Worm (Caenorhabditis elegans) whole organism, L4 larva: ENCODE results near the gene mfsd-13.2.
A peak's percentile ranks its signal among the peaks of the same experiment; 100 is the strongest.

ENCODE experiments used
- D1046.2 ChIP-seq: fragments of 200-800 bp; sonication (Bioruptor generic); IDR thresholded peaks from 2 replicates; pipeline ENCODE4 v1.3.6; 2022; ENCODE audit warnings: missing genetic modification characterization, missing compliant biosample characterization
- F10B5.3 ChIP-seq: sonication (generic microtip); optimal IDR thresholded peaks from 2 replicates; lab custom pipeline; 2016; ENCODE audit warnings: mild to moderate bottlenecking, missing genetic modification characterization, missing compliant biosample characterization
- F49E8.2 ChIP-seq: sonication (generic microtip); optimal IDR thresholded peaks from 2 replicates; lab custom pipeline; 2016; ENCODE audit warnings: missing compliant biosample characterization, mild to moderate bottlenecking, missing genetic modification characterization, borderline replicate concordance
- Y48G9A.11 ChIP-seq: fragments of 200-800 bp; sonication (Bioruptor generic); IDR thresholded peaks from 2 replicates; pipeline ENCODE4 v1.3.6; 2022; ENCODE audit warnings: missing genetic modification reagents, missing genetic modification characterization, missing compliant biosample characterization
- ZK546.5 ChIP-seq, 2 experiments: sonication (generic microtip); optimal IDR thresholded peaks; 2 replicates each; lab custom pipeline; 2017; ENCODE audit warnings: missing biosample characterization in 2 of 2, missing genetic modification characterization in 2 of 2
- aha-1 ChIP-seq: fragments of 150-350 bp; peaks from one replicate; lab custom pipeline; 2014; ENCODE audit warnings: missing biosample characterization, missing genetic modification characterization
- ama-1 ChIP-seq: fragments of 150-350 bp; optimal IDR thresholded peaks from 2 replicates; lab custom pipeline; 2014; ENCODE audit warnings: inconsistent platforms, mixed read lengths
- cey-2 ChIP-seq: sonication (generic microtip); optimal IDR thresholded peaks from 3 replicates; lab custom pipeline; 2017; ENCODE audit warnings: missing genetic modification characterization, mild to moderate bottlenecking, missing compliant biosample characterization, antibody characterized with exemption, borderline replicate concordance; ENCODE audit not compliant: insufficient read depth
- daf-16 ChIP-seq, 3 experiments: sonication (generic microtip); optimal IDR thresholded peaks; 2 replicates each; lab custom pipeline; 2016 to 2017; ENCODE audit warnings: missing genetic modification characterization in 3 of 3, missing genetic modification reagents in 3 of 3, mild to moderate bottlenecking in 2 of 3, missing compliant biosample characterization in 2 of 3, missing biosample characterization in 1 of 3, moderate library complexity in 1 of 3
- dmd-8 ChIP-seq: fragments of 200-800 bp; sonication (Bioruptor generic); IDR thresholded peaks from 2 replicates; pipeline ENCODE4 v1.3.6; 2022; ENCODE audit warnings: missing genetic modification characterization, missing compliant biosample characterization
- fkh-10 ChIP-seq: fragments of 150-350 bp; optimal IDR thresholded peaks from 2 replicates; lab custom pipeline; 2014; ENCODE audit warnings: missing biosample characterization, missing genetic modification reagents, missing genetic modification characterization
- hif-1 ChIP-seq, 2 experiments: sonication (generic microtip); optimal IDR thresholded peaks; 2 replicates each; lab custom pipeline; 2016 to 2017; ENCODE audit warnings: missing compliant biosample characterization in 2 of 2, missing genetic modification characterization in 2 of 2, missing genetic modification reagents in 2 of 2, missing genotype in 2 of 2, mild to moderate bottlenecking in 1 of 2
- jun-1 ChIP-seq: fragments of 150-350 bp; optimal IDR thresholded peaks from 2 replicates; lab custom pipeline; 2014; ENCODE audit warnings: missing biosample characterization, missing genetic modification reagents, missing genetic modification characterization
- lin-1 ChIP-seq: fragments of 200-800 bp; sonication (Bioruptor generic); IDR thresholded peaks from 2 replicates; pipeline ENCODE4 v1.3.6; 2022; ENCODE audit warnings: missing genetic modification reagents, missing genetic modification characterization, missing compliant biosample characterization
- lin-29 ChIP-seq: fragments of 200-800 bp; sonication (Bioruptor generic); IDR thresholded peaks from 2 replicates; pipeline ENCODE4 v1.3.6; 2022; ENCODE audit warnings: missing genetic modification reagents, missing genetic modification characterization, missing compliant biosample characterization
- lin-38 ChIP-seq: fragments of 200-800 bp; sonication (Bioruptor generic); IDR thresholded peaks from 2 replicates; pipeline ENCODE4 v1.3.6; 2022; ENCODE audit warnings: missing genetic modification reagents, missing genetic modification characterization, missing compliant biosample characterization
- lir-3 ChIP-seq: sonication (generic microtip); optimal IDR thresholded peaks from 2 replicates; lab custom pipeline; 2016; ENCODE audit warnings: mild to moderate bottlenecking, missing genetic modification characterization, missing compliant biosample characterization
- madf-5 ChIP-seq, 2 experiments: fragments of 200-800 bp; sonication (Bioruptor generic); IDR thresholded peaks; 2 replicates each; pipeline ENCODE4 v1.3.6; 2022; ENCODE audit warnings: missing compliant biosample characterization in 2 of 2, missing genetic modification characterization in 2 of 2
- madf-9 ChIP-seq: fragments of 200-800 bp; sonication (Bioruptor generic); conservative IDR thresholded peaks from 2 replicates; pipeline ENCODE4 v1.3.6; 2022; ENCODE audit warnings: missing genetic modification reagents, missing genetic modification characterization, missing compliant biosample characterization
- mdt-29 ChIP-seq: fragments of 200-800 bp; sonication (Bioruptor generic); IDR thresholded peaks from 2 replicates; pipeline ENCODE4 v1.3.6; 2022; ENCODE audit warnings: missing genetic modification reagents, missing genetic modification characterization, missing compliant biosample characterization
- mep-1 ChIP-seq: fragments of 150-350 bp; sonication (generic microtip); optimal IDR thresholded peaks from 3 replicates; lab custom pipeline; 2014; ENCODE audit warnings: missing biosample characterization, missing genetic modification characterization
- mxl-2 ChIP-seq: fragments of 200-800 bp; sonication (Bioruptor generic); conservative IDR thresholded peaks from 2 replicates; pipeline ENCODE4 v1.3.6; 2022; ENCODE audit warnings: missing genetic modification reagents, missing genetic modification characterization, missing compliant biosample characterization
- nhr-10 ChIP-seq: fragments of 150-350 bp; optimal IDR thresholded peaks from 2 replicates; lab custom pipeline; 2014; ENCODE audit warnings: missing biosample characterization, missing genetic modification characterization
- nhr-237 ChIP-seq: sonication (generic microtip); optimal IDR thresholded peaks from 2 replicates; lab custom pipeline; 2017; ENCODE audit warnings: missing biosample characterization, missing genetic modification characterization
- nhr-25 ChIP-seq: sonication (generic microtip); optimal IDR thresholded peaks from 2 replicates; lab custom pipeline; 2017; ENCODE audit warnings: missing genetic modification characterization, mild to moderate bottlenecking, missing compliant biosample characterization, antibody characterized with exemption, moderate library complexity, borderline replicate concordance; ENCODE audit not compliant: insufficient read depth
- nhr-28 ChIP-seq: fragments of 150-350 bp; optimal IDR thresholded peaks from 2 replicates; lab custom pipeline; 2014; ENCODE audit warnings: missing biosample characterization, missing genetic modification characterization
- nhr-42 ChIP-seq: fragments of 200-800 bp; sonication (Bioruptor generic); IDR thresholded peaks from 2 replicates; pipeline ENCODE4 v1.3.6; 2022; ENCODE audit warnings: missing genetic modification characterization, missing compliant biosample characterization
- nhr-76 ChIP-seq: fragments of 150-350 bp; optimal IDR thresholded peaks from 2 replicates; lab custom pipeline; 2014; ENCODE audit warnings: missing biosample characterization, missing genetic modification characterization
- php-3 ChIP-seq: fragments of 200-800 bp; sonication (Bioruptor generic); IDR thresholded peaks from 2 replicates; pipeline ENCODE4 v1.3.6; 2022; ENCODE audit warnings: missing genetic modification reagents, missing genetic modification characterization, missing compliant biosample characterization
- pqm-1 ChIP-seq: sonication (generic microtip); optimal IDR thresholded peaks from 2 replicates; lab custom pipeline; 2017; ENCODE audit warnings: missing biosample characterization, missing genetic modification characterization
- rbr-2 ChIP-seq: sonication (generic microtip); optimal IDR thresholded peaks from 2 replicates; lab custom pipeline; 2016; ENCODE audit warnings: missing genotype, missing genetic modification characterization, missing compliant biosample characterization
- set-16 ChIP-seq: fragments of 200-800 bp; sonication (Bioruptor generic); IDR thresholded peaks from 2 replicates; pipeline ENCODE4 v1.3.6; 2022; ENCODE audit warnings: missing genetic modification reagents, missing genetic modification characterization, missing compliant biosample characterization
- spr-1 ChIP-seq: sonication (generic microtip); optimal IDR thresholded peaks from 2 replicates; lab custom pipeline; 2016; ENCODE audit warnings: mild to moderate bottlenecking, missing genetic modification characterization, missing compliant biosample characterization
- tag-97 ChIP-seq: fragments of 200-800 bp; sonication (Bioruptor generic); IDR thresholded peaks from 2 replicates; pipeline ENCODE4 v1.3.6; 2022; ENCODE audit warnings: missing genetic modification characterization, missing compliant biosample characterization
- unc-39 ChIP-seq: sonication (generic microtip); optimal IDR thresholded peaks from 2 replicates; lab custom pipeline; 2017; ENCODE audit warnings: missing biosample characterization, missing genetic modification characterization
- unc-62 ChIP-seq, 3 experiments: fragments of 150-350 bp in 1 of 3; sonication (generic microtip); optimal IDR thresholded peaks in 2 of 3; peaks in 1 of 3; 1 replicate in 1 of 3; 2 replicates in 2 of 3; lab custom pipeline; 2014 to 2017; ENCODE audit warnings: missing biosample characterization in 3 of 3, missing genetic modification characterization in 3 of 3, missing genetic modification reagents in 3 of 3, missing genotype in 1 of 3
- zag-1 ChIP-seq: fragments of 150-350 bp; optimal IDR thresholded peaks from 2 replicates; lab custom pipeline; 2014; ENCODE audit warnings: missing biosample characterization, missing genetic modification characterization

The mfsd-13.2 gene

DNA sequence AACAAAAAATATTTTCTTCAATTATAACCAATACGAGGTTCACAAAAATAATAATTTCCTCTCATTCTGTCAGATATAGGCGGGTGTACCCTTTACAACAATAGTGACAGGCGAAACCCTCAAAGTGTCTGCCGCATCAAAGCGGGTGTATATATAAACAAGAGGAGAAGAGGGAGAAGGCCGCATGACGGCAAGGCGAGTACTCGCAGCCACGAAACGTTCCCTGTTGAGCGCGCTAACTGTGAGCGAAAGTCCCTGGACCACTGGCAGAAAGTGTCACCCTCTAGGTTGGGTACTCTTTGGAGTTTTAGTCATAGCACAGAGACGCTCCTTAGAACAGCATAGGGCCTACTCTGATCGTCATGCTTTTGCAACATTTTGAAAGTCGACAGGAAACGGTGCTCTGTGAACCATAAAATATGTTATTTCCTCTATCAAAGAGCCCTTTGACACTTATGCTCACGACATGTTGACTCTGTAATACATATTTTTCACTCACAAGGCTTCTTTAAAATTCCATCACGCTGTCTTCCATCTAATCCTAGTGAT lies 34.5 kb upstream of the mfsd-13.2 start, which contains the start of gene pcrg-1 (continued):
- TF ChIP-seq nhr-25 = peak; percentile 69
- peak; percentile 80 for TF ChIP-seq spr-1 (tag; lab: Kevin White, UChicago)
- TF ChIP-seq unc-62 (GFP tag; optimal IDR thresholded peaks at IDR 0.05 in 1 of 2; lab: Kevin White, UChicago) = peak in 1 of 2 experiments; percentile 81
- no peak for TF ChIP-seq unc-62 (tag; optimal IDR thresholded peaks at IDR 0.05; lab: Kevin White, UChicago)
- TF ChIP-seq fkh-10 (GFP tag; lab: Kevin White, UChicago) = no peak
- TF ChIP-seq php-3 (GFP tag; lab: Robert Waterston, UW) = peak; percentile 84
- TF ChIP-seq hif-1 (tag; optimal IDR thresholded peaks at IDR 0.05; lab: Kevin White, UChicago) = peak; percentile 12 to 56
- peak; percentile 90; the same call in 1 of the 2 replicates for TF ChIP-seq D1046.2 (GFP tag; lab: Robert Waterston, UW)
- TF ChIP-seq nhr-42 = peak; percentile 84
- peak; percentile 70 for TF ChIP-seq lir-3 (tag; lab: Kevin White, UChicago)
- TF ChIP-seq unc-39 = no peak
- no peak; the same call in none of the 2 replicates for TF ChIP-seq set-16 (GFP tag; lab: Robert Waterston, UW)
- no peak for TF ChIP-seq nhr-237
- TF ChIP-seq madf-5 (GFP tag; IDR thresholded peaks at IDR 0.05; lab: Robert Waterston, UW) = peak; percentile 23 to 70; a peak in 1 of 4 replicates
- TF ChIP-seq lin-29 (GFP tag; lab: Robert Waterston, UW) = peak; percentile 79
- TF ChIP-seq pqm-1 (tag; lab: Kevin White, UChicago) = no peak
- 0 out of 2 replicates have a peak, but pooled peaks have one; percentile 12 for TF ChIP-seq mxl-2 (GFP tag; lab: Robert Waterston, UW)
- peak; percentile 74 for TF ChIP-seq rbr-2
- TF ChIP-seq lin-1 (GFP tag; lab: Robert Waterston, UW) = peak; percentile 66
- TF ChIP-seq nhr-76 (tag; lab: Kevin White, UChicago) = no peak
- TF ChIP-seq mdt-29 = peak; percentile 80
- no peak for TF ChIP-seq ZK546.5 (tag; optimal IDR thresholded peaks at IDR 0.05; lab: Kevin White, UChicago)
- TF ChIP-seq F10B5.3 (tag; lab: Kevin White, UChicago) = peak; percentile 72
- peak; percentile 73 for TF ChIP-seq F49E8.2 (tag; lab: Kevin White, UChicago)
- TF ChIP-seq tag-97 (GFP tag; lab: Robert Waterston, UW) = no peak
- no peak for TF ChIP-seq ama-1 (lab: Kevin White, UChicago)
- no peak for TF ChIP-seq zag-1 (tag; lab: Kevin White, UChicago)

DNA sequence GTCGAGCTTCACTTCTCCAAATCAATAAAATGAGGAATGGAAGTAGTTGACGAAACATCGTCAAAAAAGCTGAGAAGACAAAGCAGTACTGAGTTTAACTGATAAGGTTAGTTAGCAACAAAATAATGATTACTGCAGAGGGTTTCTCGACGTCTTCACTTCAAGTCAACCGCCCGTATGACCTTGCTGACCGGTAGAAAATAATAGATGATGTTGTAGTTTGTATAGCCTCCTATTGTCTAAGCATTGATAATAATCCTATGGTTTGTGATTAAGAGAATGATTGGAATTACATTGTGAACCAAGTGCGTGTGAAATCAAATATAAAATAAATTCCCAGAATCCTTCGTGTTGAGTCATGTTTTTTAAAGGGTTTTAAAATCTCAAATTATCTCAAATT lies 33.7 kb upstream of the mfsd-13.2 start, which contains the start of gene E04F6.6:
Gene E04F6.6, minus strand, starts transcription at position 258 of the 400 bp plus-strand sequence.
- TF ChIP-seq aha-1 (peak; percentile 30), jun-1 (no peak), nhr-10 (tag; lab: Kevin White, UChicago) (no peak), nhr-28 (tag; lab: Kevin White, UChicago) (peak; percentile 87)

DNA sequence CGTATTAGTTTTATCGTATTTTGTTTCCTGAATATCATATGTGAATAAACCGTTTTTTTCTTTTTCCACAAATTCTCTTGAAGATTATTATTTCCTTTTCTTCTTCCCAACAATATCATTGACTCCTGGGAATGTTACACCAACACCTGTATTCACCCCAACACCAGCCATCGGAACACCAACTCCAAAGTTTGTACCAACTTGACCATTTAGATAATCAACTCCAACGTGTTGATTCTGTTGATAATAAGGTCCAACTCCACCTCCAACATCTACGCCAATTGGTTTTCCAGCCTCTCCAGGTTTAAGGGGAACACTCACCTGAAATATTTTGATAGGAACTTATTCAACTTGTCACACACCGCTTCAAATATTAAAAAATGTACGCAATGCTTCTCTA lies 31.8 kb upstream of the mfsd-13.2 start:
- TF ChIP-seq Y48G9A.11 (GFP tag; lab: Robert Waterston, UW) = no peak
- peak; percentile 95 for TF ChIP-seq aha-1
- peak; percentile 29 for TF ChIP-seq mep-1 (tag; lab: Kevin White, UChicago)
- no peak for TF ChIP-seq cey-2 (tag; lab: Kevin White, UChicago)
- 0 out of 2 replicates have a peak, but pooled peaks have one; percentile 55 for TF ChIP-seq dmd-8 (GFP tag; lab: Robert Waterston, UW)
- peak; percentile 17; the same call in 1 of the 2 replicates for TF ChIP-seq lin-38 (GFP tag; lab: Robert Waterston, UW)
- TF ChIP-seq lin-29 (GFP tag; lab: Robert Waterston, UW) = no peak
- no peak for TF ChIP-seq madf-9 (GFP tag; lab: Robert Waterston, UW)
- TF ChIP-seq daf-16 (GFP tag; optimal IDR thresholded peaks at IDR 0.05; lab: Kevin White, UChicago) = no peak
- TF ChIP-seq daf-16 (tag; optimal IDR thresholded peaks at IDR 0.05; lab: Kevin White, UChicago) = peak; percentile 14
